Fruit fly (Drosophila melanogaster) whole organism: ENCODE measurements around the gene hzg.

Source experiments
- CG8478 ChIP-seq: fragments of >200 bp; optimal IDR thresholded peaks from 2 replicates; lab custom pipeline; 2018; ENCODE audit warnings: inconsistent platforms
- Dll ChIP-seq: fragments of >200 bp; optimal IDR thresholded peaks from 2 replicates; lab custom pipeline; 2017
- EcR ChIP-seq, 2 experiments: fragments of >200 bp; optimal IDR thresholded peaks; 2 replicates each; lab custom pipeline; 2017; ENCODE audit warnings: missing biosample characterization in 2 of 2, missing genetic modification characterization in 2 of 2, missing genetic modification reagents in 2 of 2
- pan ChIP-seq: fragments of >200 bp; optimal IDR thresholded peaks from 2 replicates; lab custom pipeline; 2017
- psq ChIP-seq: fragments of >200 bp; optimal IDR thresholded peaks from 2 replicates; lab custom pipeline; 2017
- usp ChIP-seq: fragments of >200 bp; optimal IDR thresholded peaks from 2 replicates; lab custom pipeline; 2017; ENCODE audit warnings: missing biosample characterization, missing genetic modification characterization, mixed read lengths

The hzg gene

DNA sequence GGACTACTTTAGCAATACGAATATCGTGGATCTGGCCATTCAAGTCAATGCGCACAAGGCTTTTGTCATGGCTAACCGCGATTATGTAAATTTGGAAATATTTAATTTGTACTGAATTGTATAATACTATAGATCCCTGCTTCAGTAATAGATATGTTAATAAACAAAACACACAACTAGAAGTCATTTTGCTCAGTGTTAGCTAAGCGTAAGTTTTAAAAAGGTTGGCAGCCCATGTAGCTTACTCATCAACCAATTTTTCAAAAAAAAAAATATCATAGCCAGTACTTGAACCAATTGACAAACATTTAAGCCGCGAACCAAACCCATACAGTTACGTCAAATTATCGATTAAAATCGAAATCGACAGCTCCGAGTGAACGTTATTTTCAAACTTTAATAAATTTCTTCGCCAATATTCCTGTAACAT, 32.5 kb upstream of the hzg start:
- TF ChIP-seq pan (lab: Kevin White, UChicago) (no peak), EcR (GFP tag; optimal IDR thresholded peaks at IDR 0.05; lab: Kevin White, UChicago) (no peak), CG8478 (no peak), usp (GFP tag; lab: Kevin White, UChicago) (no peak), psq (lab: Kevin White, UChicago) (no peak), Dll (no peak)

- no peak for TF ChIP-seq pan (lab: Kevin White, UChicago)
- TF ChIP-seq CG8478: no peak
- no peak for TF ChIP-seq psq (lab: Kevin White, UChicago)
- no peak for TF ChIP-seq EcR (GFP tag; optimal IDR thresholded peaks at IDR 0.05; lab: Kevin White, UChicago)
- no peak for TF ChIP-seq usp (GFP tag; lab: Kevin White, UChicago)
- no peak for TF ChIP-seq Dll
Observed at dm6 chr3L:16035185-16035584, 30.6 kb upstream of the hzg start, which contains the start of gene CG5895. Gene CG5895 (plus strand): TSS chr3L:16035485.

- TF ChIP-seq psq (lab: Kevin White, UChicago) (no peak), usp (GFP tag; lab: Kevin White, UChicago) (no peak), Dll (no peak), EcR (GFP tag; optimal IDR thresholded peaks at IDR 0.05; lab: Kevin White, UChicago) (no peak), CG8478 (no peak), pan (lab: Kevin White, UChicago) (no peak)
Observed at dm6 chr3L:16034224-16034623, 29.7 kb upstream of the hzg start, which contains the start of gene CG42538. Gene CG42538 (plus strand): TSS chr3L:16034524.

DNA sequence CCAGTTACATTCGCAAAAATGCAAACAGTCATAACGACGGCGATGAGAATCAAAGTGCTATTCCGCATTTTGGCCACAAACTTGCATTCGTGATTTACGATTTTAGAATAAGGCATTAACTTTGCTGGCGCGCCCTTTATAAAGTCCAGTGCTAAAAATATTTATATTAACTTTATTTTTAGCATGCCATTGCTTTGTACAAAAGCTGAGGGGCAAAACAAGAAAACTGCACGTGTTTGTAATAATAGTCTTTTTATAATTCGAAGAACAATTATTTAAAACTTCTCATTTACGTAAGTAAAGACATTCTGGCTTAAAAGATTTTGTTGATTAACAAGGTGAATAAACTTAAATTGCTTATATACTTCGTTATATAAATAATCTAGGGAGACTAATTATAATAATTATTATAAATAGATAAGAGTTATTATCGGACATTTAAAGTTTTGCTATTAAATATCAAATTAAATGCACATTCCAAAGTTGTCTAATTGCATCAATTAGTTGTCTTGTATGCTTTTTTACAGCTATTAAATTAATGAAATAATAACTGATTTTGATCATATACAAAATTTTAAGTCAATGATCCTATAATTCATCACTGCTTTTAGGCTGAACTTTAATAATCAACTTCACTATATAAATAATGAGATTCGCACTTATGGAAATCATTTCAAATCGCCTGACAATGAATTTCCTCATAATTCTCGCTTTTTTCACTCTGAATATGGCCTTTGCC, 28.7 kb upstream of the hzg start, which contains the start of the genes CG42717 and CG42716:
Gene CG42717 (minus strand): TSS at position 101 of the 739 bp plus-strand sequence.
Gene CG42716 (plus strand): TSS at position 689 of the 739 bp plus-strand sequence.
- TF ChIP-seq usp (GFP tag; lab: Kevin White, UChicago): no peak
- TF ChIP-seq psq (lab: Kevin White, UChicago): no peak
- TF ChIP-seq pan (lab: Kevin White, UChicago): no peak
- no peak for TF ChIP-seq Dll

dm6 chr3L:16028924-16029323, 24.4 kb upstream of the hzg start:
- TF ChIP-seq CG8478 (no peak), Dll (no peak), psq (lab: Kevin White, UChicago) (no peak), pan (lab: Kevin White, UChicago) (no peak)

DNA sequence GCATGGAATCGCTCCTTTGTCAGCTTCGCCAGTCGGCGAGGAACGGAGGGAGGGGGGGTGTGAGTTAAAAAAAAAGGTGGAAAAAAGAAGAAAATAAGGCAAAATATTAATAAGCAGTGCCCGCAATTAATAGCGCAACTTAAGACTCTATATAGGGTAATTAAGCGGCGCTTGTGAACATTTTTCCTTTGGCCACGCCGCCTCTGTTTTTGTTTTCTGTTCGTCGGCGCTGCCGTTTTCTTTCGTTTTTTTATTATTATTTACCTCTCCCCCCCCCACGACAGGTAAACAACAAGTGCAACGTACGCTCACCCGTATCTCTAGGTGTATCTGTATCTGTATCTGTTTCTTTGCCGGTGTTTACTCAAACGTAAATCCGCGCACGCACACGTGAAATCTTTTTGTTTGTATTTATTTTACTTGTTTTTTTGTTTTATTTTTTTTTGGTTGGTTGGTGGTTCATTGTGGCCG, 22.7 kb upstream of the hzg start:
- no peak for TF ChIP-seq pan (lab: Kevin White, UChicago)
- no peak for TF ChIP-seq Dll
- no peak for TF ChIP-seq CG8478
- no peak for TF ChIP-seq EcR (GFP tag; optimal IDR thresholded peaks at IDR 0.05; lab: Kevin White, UChicago)
- TF ChIP-seq psq (lab: Kevin White, UChicago): no peak
- TF ChIP-seq usp (GFP tag; lab: Kevin White, UChicago): no peak

DNA sequence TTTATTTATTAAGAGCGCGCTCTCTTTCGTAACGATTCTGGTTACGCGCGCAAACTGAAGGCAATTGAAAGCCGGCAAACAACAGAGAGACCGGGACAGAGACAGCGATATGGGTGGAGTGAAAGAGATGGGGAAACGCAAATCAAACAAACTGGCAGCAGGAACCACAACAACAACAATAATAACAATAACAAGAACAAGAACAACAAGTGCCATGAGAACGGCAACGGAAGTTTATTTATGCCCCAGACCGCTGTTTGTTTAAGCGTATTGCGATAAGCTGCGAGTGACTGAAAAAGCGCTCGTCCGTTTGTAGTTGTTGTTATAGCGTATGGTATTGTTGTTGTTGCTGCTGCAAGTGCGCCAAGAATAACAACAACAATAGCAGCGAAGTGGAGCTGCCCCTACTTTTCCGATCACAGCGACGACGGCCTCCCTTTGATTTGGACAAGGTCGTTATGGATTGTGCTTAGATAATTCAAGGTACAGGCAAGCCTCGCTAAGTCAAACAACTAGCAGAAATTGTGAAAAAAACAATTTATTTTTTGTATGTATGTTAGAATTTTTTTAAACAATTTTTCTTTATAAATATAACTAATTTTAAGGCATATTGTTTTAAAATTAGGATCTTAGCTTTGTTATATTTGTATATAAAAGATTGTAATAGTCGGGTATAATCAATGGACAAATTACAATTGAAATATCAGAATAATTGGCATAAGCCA, 21.7 kb upstream of the hzg start:
- TF ChIP-seq usp (GFP tag; lab: Kevin White, UChicago) (no peak), psq (lab: Kevin White, UChicago) (no peak), CG8478 (no peak), pan (lab: Kevin White, UChicago) (no peak), EcR (GFP tag; optimal IDR thresholded peaks at IDR 0.05; lab: Kevin White, UChicago) (no peak), Dll (no peak)

DNA sequence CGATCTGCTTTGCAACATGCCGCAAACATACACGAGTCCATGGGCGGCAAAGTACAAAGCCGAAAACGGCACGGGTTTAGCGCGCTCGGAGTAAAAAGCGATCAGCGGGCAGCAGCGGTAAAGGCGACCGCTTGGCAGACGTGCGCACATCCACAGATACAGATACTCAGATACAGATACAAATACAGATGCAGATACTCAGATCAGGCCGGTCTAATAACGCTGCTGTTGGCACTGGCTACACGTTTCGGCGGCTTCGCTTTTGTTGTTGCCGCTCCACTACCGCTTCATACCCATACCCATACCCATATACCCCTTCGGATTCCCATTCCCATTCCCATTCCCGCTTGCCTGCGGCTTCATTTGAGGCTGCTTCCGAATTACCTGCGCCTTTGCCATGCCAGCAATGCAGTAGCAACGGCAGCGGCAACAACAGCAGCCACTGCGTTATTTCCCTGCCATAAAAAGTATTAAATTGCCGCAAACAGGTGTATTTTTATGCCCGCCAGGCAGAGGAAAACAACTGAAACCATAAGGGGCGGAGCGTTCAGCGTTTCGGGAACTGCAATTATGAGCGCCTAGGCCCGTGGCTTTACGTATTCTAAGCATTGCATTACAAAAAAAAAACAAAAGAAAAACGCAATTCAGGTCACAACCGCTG, 20.6 kb upstream of the hzg start:
- TF ChIP-seq psq (lab: Kevin White, UChicago) (no peak), EcR (GFP tag; optimal IDR thresholded peaks at IDR 0.05; lab: Kevin White, UChicago) (no peak), CG8478 (no peak)

DNA sequence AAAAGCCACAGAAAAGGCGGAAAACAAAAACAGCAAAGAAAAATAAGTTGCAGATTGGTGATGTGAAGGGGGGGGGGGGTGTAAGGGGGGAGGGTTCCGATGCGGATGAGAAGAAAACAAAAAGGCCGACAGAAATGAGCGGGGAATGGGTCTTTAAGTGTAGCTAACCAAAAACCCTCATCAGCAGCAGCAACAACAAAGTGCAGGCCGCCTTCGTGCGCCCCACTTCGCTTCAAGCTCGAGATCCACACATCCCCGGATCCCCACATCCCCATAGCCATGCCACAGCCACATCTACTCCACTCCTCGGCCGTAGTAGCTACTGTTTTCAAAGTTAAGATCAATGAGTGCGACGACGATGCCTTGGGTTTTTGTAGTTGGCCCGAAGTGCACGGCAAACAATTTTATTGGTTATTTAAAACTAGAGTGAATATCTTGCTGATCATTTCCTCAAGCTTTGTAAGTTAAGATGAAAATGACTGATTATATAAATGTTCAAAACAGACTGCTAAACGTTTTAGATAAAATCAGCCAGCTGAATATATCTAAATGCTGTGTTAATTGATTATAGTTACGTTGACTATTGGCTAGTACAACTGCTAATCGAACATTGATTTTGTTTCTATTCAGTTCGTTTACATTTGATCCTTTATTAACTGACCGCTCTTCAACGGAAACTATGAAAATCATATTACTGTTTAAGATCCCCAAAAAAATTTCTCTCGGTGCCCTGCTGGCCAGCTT, 19.9 kb upstream of the hzg start:
- TF ChIP-seq usp (GFP tag; lab: Kevin White, UChicago): no peak
- no peak for TF ChIP-seq EcR (GFP tag; optimal IDR thresholded peaks at IDR 0.05; lab: Kevin White, UChicago)
- TF ChIP-seq Dll: no peak
- TF ChIP-seq psq (lab: Kevin White, UChicago): no peak
- no peak for TF ChIP-seq pan (lab: Kevin White, UChicago)
- TF ChIP-seq CG8478: no peak

DNA sequence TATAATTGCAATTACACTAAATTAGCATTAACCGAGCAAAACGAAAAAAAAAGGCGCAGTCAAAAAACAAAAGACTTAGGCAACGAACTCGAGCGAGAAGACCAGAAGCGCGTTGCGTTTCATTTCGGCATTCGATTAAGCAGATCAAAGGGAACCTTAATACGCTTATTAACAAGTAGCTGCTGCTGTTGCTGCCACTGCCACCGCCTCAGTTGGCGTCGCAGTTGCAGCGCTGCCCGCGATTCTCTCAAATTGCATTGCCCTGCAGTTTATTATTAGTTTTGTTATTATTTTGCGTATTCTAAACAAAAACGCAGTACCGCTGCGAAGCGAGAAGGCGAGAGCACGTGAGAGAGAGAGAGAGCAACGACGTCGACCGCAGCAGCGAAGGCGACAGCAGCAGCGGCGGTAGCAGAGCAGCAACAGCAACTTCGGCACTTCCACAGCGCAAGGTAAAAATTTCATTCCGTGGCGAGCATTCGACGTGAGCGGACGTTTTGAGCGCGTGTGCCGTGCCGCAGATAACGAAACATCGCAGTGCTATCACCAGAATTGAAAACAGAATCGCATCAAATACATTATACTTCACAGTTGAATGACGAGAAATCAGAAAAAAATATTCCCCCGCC, 18.6 kb upstream of the hzg start, which contains the start of gene Notum:
Gene Notum (plus strand): TSS at position 461 of the 629 bp plus-strand sequence.
- TF ChIP-seq usp (GFP tag; lab: Kevin White, UChicago): no peak
- no peak for TF ChIP-seq EcR (GFP tag; optimal IDR thresholded peaks at IDR 0.05; lab: Kevin White, UChicago)
